Fruit fly (Drosophila melanogaster): ENCODE data around the gene pns.

pns gene

dm6 chr3L:1591692-1592371 is 54.9 kb downstream of the pns start (continued):
- no peak for TF ChIP-seq sna (GFP tag; IDR thresholded peaks at IDR 0.05; ENCODE audit: partially characterized antibody)
- peak; percentile 36; the same call in 1 of the 2 replicates for TF ChIP-seq Taf1 (GFP tag; IDR thresholded peaks at IDR 0.05)
- TF ChIP-seq Fer3 (tag; optimal IDR thresholded peaks at IDR 0.05): peak; percentile 88
- TF ChIP-seq CG4404 (GFP tag; IDR thresholded peaks at IDR 0.05): no peak
- no peak for TF ChIP-seq bbx (GFP tag; IDR thresholded peaks at IDR 0.05; ENCODE audit: partially characterized antibody)
- TF ChIP-seq CG5180 (GFP tag; optimal IDR thresholded peaks at IDR 0.05): peak; percentile 68
- TF ChIP-seq CG30020 (tag; optimal IDR thresholded peaks at IDR 0.05): no peak
- TF ChIP-seq Oaz (GFP tag; IDR thresholded peaks at IDR 0.05): no peak
- peak; percentile 57 for TF ChIP-seq CG15696 (tag; optimal IDR thresholded peaks at IDR 0.05)
- peak; percentile 35; the same call in 1 of the 2 replicates for TF ChIP-seq E2f2 (GFP tag; IDR thresholded peaks at IDR 0.05)
- no peak for TF ChIP-seq CG6272 (GFP tag; IDR thresholded peaks at IDR 0.05)
- no peak for TF ChIP-seq CG10462 (GFP tag; optimal IDR thresholded peaks at IDR 0.05)
- TF ChIP-seq HLH54F (GFP tag; optimal IDR thresholded peaks at IDR 0.05): peak; percentile 46
- TF ChIP-seq CG9437 (GFP tag; optimal IDR thresholded peaks at IDR 0.05): no peak
- TF ChIP-seq CG4707 (GFP tag; optimal IDR thresholded peaks at IDR 0.05): peak; percentile 26
- TF ChIP-seq sug (tag; optimal IDR thresholded peaks at IDR 0.05): no peak
- no peak for TF ChIP-seq CG11560 (tag; IDR thresholded peaks at IDR 0.05)
- TF ChIP-seq gro (GFP tag; optimal IDR thresholded peaks at IDR 0.05): no peak
- peak; percentile 75 for TF ChIP-seq CHES-1-like (GFP tag; optimal IDR thresholded peaks at IDR 0.05)
- TF ChIP-seq Ptx1 (GFP tag; IDR thresholded peaks at IDR 0.05): no peak
- TF ChIP-seq Mad (GFP tag; optimal IDR thresholded peaks at IDR 0.05): no peak
- no peak for TF ChIP-seq Atf-2 (GFP tag; optimal IDR thresholded peaks at IDR 0.05)
- TF ChIP-seq trem (tag; optimal IDR thresholded peaks at IDR 0.05): no peak
- TF ChIP-seq CG43689 (GFP tag; IDR thresholded peaks at IDR 0.05): no peak
- peak; percentile 71 for TF ChIP-seq Camta (GFP tag; optimal IDR thresholded peaks at IDR 0.05)
- TF ChIP-seq slbo (GFP tag; IDR thresholded peaks at IDR 0.05): peak; percentile 33
- TF ChIP-seq gcm2 (GFP tag; optimal IDR thresholded peaks at IDR 0.05): no peak
- TF ChIP-seq Dip3 (GFP tag; optimal IDR thresholded peaks at IDR 0.05): peak; percentile 84
- peak; percentile 62 for TF ChIP-seq CG18011 (GFP tag; optimal IDR thresholded peaks at IDR 0.05)
- peak; percentile 82 for TF ChIP-seq CG10209 (GFP tag; optimal IDR thresholded peaks at IDR 0.05)
- 0 out of 2 replicates have a peak, but pooled peaks have one; percentile 26 for TF ChIP-seq CG10321 (GFP tag; IDR thresholded peaks at IDR 0.05)
- TF ChIP-seq Deaf1 (tag; optimal IDR thresholded peaks at IDR 0.05): no peak
- TF ChIP-seq nerfin-2 (GFP tag; IDR thresholded peaks at IDR 0.05; ENCODE audit: partially characterized antibody): no peak
- TF ChIP-seq shn (GFP tag; optimal IDR thresholded peaks at IDR 0.05): no peak
- no peak for TF ChIP-seq BEAF-32 (GFP tag; optimal IDR thresholded peaks at IDR 0.05)
- no peak for TF ChIP-seq CG32772 (GFP tag; IDR thresholded peaks at IDR 0.05)
- TF ChIP-seq sima (GFP tag; optimal IDR thresholded peaks at IDR 0.05): no peak
- peak; percentile 6 for TF ChIP-seq CG1529 (GFP tag; optimal IDR thresholded peaks at IDR 0.05)
- TF ChIP-seq B-H2 (GFP tag; optimal IDR thresholded peaks at IDR 0.05): no peak
- TF ChIP-seq Usf (GFP tag; optimal IDR thresholded peaks at IDR 0.05): peak; percentile 14
- TF ChIP-seq ERR (GFP tag; optimal IDR thresholded peaks at IDR 0.05): peak; percentile 39
- TF ChIP-seq Nf-YA (GFP tag; IDR thresholded peaks at IDR 0.05): peak; percentile 47; the same call in 1 of the 2 replicates
- TF ChIP-seq ATbp (GFP tag; optimal IDR thresholded peaks at IDR 0.05): peak; percentile 76
- TF ChIP-seq ara (GFP tag; IDR thresholded peaks at IDR 0.05): no peak
- TF ChIP-seq ap (GFP tag; IDR thresholded peaks at IDR 0.05): no peak
- TF ChIP-seq YL-1 (GFP tag; optimal IDR thresholded peaks at IDR 0.05): peak; percentile 44
- no peak for TF ChIP-seq stwl (tag; optimal IDR thresholded peaks at IDR 0.05)
- TF ChIP-seq CG8281 (tag; optimal IDR thresholded peaks at IDR 0.05): peak; percentile 46
- TF ChIP-seq CG17385 (GFP tag; optimal IDR thresholded peaks at IDR 0.05): peak; percentile 59
- peak; percentile 95 for TF ChIP-seq CG6813 (GFP tag; optimal IDR thresholded peaks at IDR 0.05)

Data from whole organism, embryonic.